Fruit fly (Drosophila melanogaster) whole organism, embryonic: Measurements from ENCODE around the gene fred.

Experiments used
- Aef1 ChIP-seq: fragments of 200-800 bp; sonication (Bioruptor generic); IDR thresholded peaks from 3 replicates; pipeline ENCODE4 v1.3.6; 2022; ENCODE audit warnings: missing biosample characterization, missing genetic modification characterization
- Bgb ChIP-seq: fragments of 200-800 bp; sonication (Bioruptor generic); IDR thresholded peaks from 2 replicates; pipeline ENCODE4 v1.3.6; 2022; ENCODE audit warnings: missing biosample characterization, missing genetic modification characterization; ENCODE audit not compliant: partially characterized antibody
- CG10543 ChIP-seq: fragments of 200-800 bp; sonication (Bioruptor generic); optimal IDR thresholded peaks from 3 replicates; lab custom pipeline; 2017; ENCODE audit warnings: missing biosample characterization, mild to moderate bottlenecking, missing genetic modification characterization, moderate library complexity
- CG11085 ChIP-seq: fragments of 200-800 bp; sonication (Bioruptor generic); IDR thresholded peaks from 2 replicates; pipeline ENCODE4 v1.3.6; 2022; ENCODE audit warnings: missing biosample characterization, missing genetic modification characterization
- CG15073 ChIP-seq: fragments of 200-800 bp; sonication (Bioruptor generic); optimal IDR thresholded peaks from 2 replicates; lab custom pipeline; 2016; ENCODE audit warnings: missing biosample characterization, missing genetic modification characterization
- CG1603 ChIP-seq: fragments of 200-800 bp; sonication (Bioruptor generic); optimal IDR thresholded peaks from 2 replicates; lab custom pipeline; 2019; ENCODE audit warnings: missing biosample characterization, mild to moderate bottlenecking, missing genetic modification characterization, moderate library complexity
- CG16815 ChIP-seq: fragments of 200-800 bp; sonication (Bioruptor generic); optimal IDR thresholded peaks from 3 replicates; lab custom pipeline; 2017; ENCODE audit warnings: missing biosample characterization, mild to moderate bottlenecking, missing genetic modification characterization
- CG17328 ChIP-seq: fragments of 200-800 bp; sonication (Bioruptor generic); IDR thresholded peaks from 2 replicates; pipeline ENCODE4 v1.3.6; 2022; ENCODE audit warnings: missing biosample characterization, missing genetic modification characterization
- CG18599 ChIP-seq: fragments of 200-800 bp; sonication (Bioruptor generic); optimal IDR thresholded peaks from 3 replicates; lab custom pipeline; 2017; ENCODE audit warnings: missing biosample characterization, missing genetic modification characterization, mild to moderate bottlenecking, moderate library complexity, missing genetic modification reagents
- CG2120 ChIP-seq: fragments of 200-800 bp; sonication (Bioruptor generic); optimal IDR thresholded peaks from 3 replicates; lab custom pipeline; 2016; ENCODE audit warnings: missing biosample characterization, missing genetic modification characterization
- CG2129 ChIP-seq: fragments of 200-800 bp; sonication (Bioruptor generic); IDR thresholded peaks from 2 replicates; pipeline ENCODE4 v1.3.6; 2022; ENCODE audit warnings: missing biosample characterization, missing genetic modification characterization; ENCODE audit not compliant: partially characterized antibody
- CG2712 ChIP-seq: fragments of 200-800 bp; optimal IDR thresholded peaks from 3 replicates; lab custom pipeline; 2019; ENCODE audit warnings: missing biosample characterization, mild to moderate bottlenecking, missing genetic modification characterization, moderate library complexity
- CG30431 ChIP-seq: fragments of 200-800 bp; sonication (Bioruptor generic); optimal IDR thresholded peaks from 2 replicates; lab custom pipeline; 2017; ENCODE audit warnings: missing biosample characterization, missing genetic modification characterization
- CG3407 ChIP-seq: fragments of 200-800 bp; sonication (Bioruptor generic); optimal IDR thresholded peaks from 2 replicates; lab custom pipeline; 2018; ENCODE audit warnings: missing biosample characterization, mild to moderate bottlenecking, missing genetic modification characterization
- CG4404 ChIP-seq: fragments of 200-800 bp; sonication (Bioruptor generic); IDR thresholded peaks from 2 replicates; pipeline ENCODE4 v1.3.6; 2022; ENCODE audit warnings: missing biosample characterization, missing genetic modification characterization
- CG4820 ChIP-seq: fragments of 200-800 bp; sonication (Bioruptor generic); optimal IDR thresholded peaks from 3 replicates; lab custom pipeline; 2016; ENCODE audit warnings: missing biosample characterization, missing genetic modification characterization
- CG6254 ChIP-seq: fragments of 200-800 bp; sonication (Bioruptor generic); optimal IDR thresholded peaks from 3 replicates; lab custom pipeline; 2017; ENCODE audit warnings: mild to moderate bottlenecking, missing biosample characterization, missing genetic modification reagents, missing genetic modification characterization
- CG7745 ChIP-seq: fragments of 200-800 bp; sonication (Bioruptor generic); optimal IDR thresholded peaks from 2 replicates; lab custom pipeline; 2018; ENCODE audit warnings: missing biosample characterization, mild to moderate bottlenecking, missing genetic modification characterization, moderate library complexity
- CG8388 ChIP-seq: fragments of 200-800 bp; sonication (Bioruptor generic); optimal IDR thresholded peaks from 2 replicates; lab custom pipeline; 2019; ENCODE audit warnings: missing biosample characterization, mild to moderate bottlenecking, missing genetic modification characterization, moderate library complexity
- CG9727 ChIP-seq: fragments of 200-800 bp; sonication (Bioruptor generic); optimal IDR thresholded peaks from 3 replicates; lab custom pipeline; 2017; ENCODE audit warnings: missing biosample characterization, mild to moderate bottlenecking, missing genetic modification characterization
- Chrac-16 ChIP-seq: fragments of 200-800 bp; sonication (Bioruptor generic); optimal IDR thresholded peaks from 3 replicates; lab custom pipeline; 2016; ENCODE audit warnings: missing biosample characterization, missing genetic modification characterization
- D19A ChIP-seq: fragments of 200-800 bp; optimal IDR thresholded peaks from 3 replicates; lab custom pipeline; 2019; ENCODE audit warnings: missing biosample characterization, mild to moderate bottlenecking, missing genetic modification characterization, moderate library complexity
- Dll ChIP-seq: fragments of 200-800 bp; sonication (Bioruptor generic); IDR thresholded peaks from 4 replicates; pipeline ENCODE4 v1.3.6; 2022; ENCODE audit warnings: missing biosample characterization, missing genetic modification characterization; ENCODE audit not compliant: partially characterized antibody
- E2f1 ChIP-seq: fragments of 200-800 bp; sonication (Bioruptor generic); IDR thresholded peaks from 2 replicates; pipeline ENCODE4 v1.3.6; 2022; ENCODE audit warnings: missing biosample characterization, missing genetic modification characterization
- Lim3 ChIP-seq: fragments of 200-800 bp; sonication (Bioruptor generic); IDR thresholded peaks from 2 replicates; pipeline ENCODE4 v1.3.6; 2022; ENCODE audit warnings: missing biosample characterization, missing genetic modification characterization
- Ravus ChIP-seq: fragments of 200-800 bp; sonication (Bioruptor generic); IDR thresholded peaks from 2 replicates; pipeline ENCODE4 v1.3.6; 2022; ENCODE audit warnings: missing biosample characterization, missing genetic modification characterization
- Sox102F ChIP-seq: fragments of 200-800 bp; sonication (Bioruptor generic); optimal IDR thresholded peaks from 2 replicates; lab custom pipeline; 2018; ENCODE audit warnings: missing biosample characterization, mild to moderate bottlenecking, missing genetic modification characterization, moderate library complexity
- Xbp1 ChIP-seq: fragments of 200-800 bp; sonication (Bioruptor generic); optimal IDR thresholded peaks from 3 replicates; lab custom pipeline; 2016; ENCODE audit warnings: missing biosample characterization, mild to moderate bottlenecking, missing genetic modification characterization
- ap ChIP-seq: fragments of 200-800 bp; sonication (Bioruptor generic); IDR thresholded peaks from 2 replicates; pipeline ENCODE4 v1.3.6; 2022; ENCODE audit warnings: missing biosample characterization, missing genetic modification characterization
- dmrt11E ChIP-seq: fragments of 200-800 bp; sonication (Bioruptor generic); optimal IDR thresholded peaks from 3 replicates; lab custom pipeline; 2018; ENCODE audit warnings: missing biosample characterization, mild to moderate bottlenecking, missing genetic modification characterization, moderate library complexity
- ems ChIP-seq: fragments of 200-800 bp; sonication (Bioruptor generic); optimal IDR thresholded peaks from 3 replicates; lab custom pipeline; 2016; ENCODE audit warnings: missing biosample characterization, missing genetic modification characterization
- eve ChIP-seq, 2 experiments: fragments of >200 bp; optimal IDR thresholded peaks; 2 replicates each; lab custom pipeline; 2017; ENCODE audit warnings: missing biosample characterization in 2 of 2, missing genetic modification characterization in 2 of 2
- gem ChIP-seq: fragments of 200-800 bp; sonication (Bioruptor generic); optimal IDR thresholded peaks from 2 replicates; lab custom pipeline; 2019; ENCODE audit warnings: missing biosample characterization, mild to moderate bottlenecking, missing genetic modification characterization, moderate library complexity
- gro ChIP-seq: fragments of 200-800 bp; sonication (Bioruptor generic); optimal IDR thresholded peaks from 2 replicates; lab custom pipeline; 2016; ENCODE audit warnings: missing biosample characterization, missing genetic modification characterization
- ken ChIP-seq: fragments of 200-800 bp; sonication (Bioruptor generic); IDR thresholded peaks from 3 replicates; pipeline ENCODE4 v1.3.6; 2022; ENCODE audit warnings: missing biosample characterization, missing genetic modification characterization
- lab ChIP-seq: fragments of 200-800 bp; sonication (Bioruptor generic); optimal IDR thresholded peaks from 3 replicates; lab custom pipeline; 2017; ENCODE audit warnings: missing biosample characterization, missing genetic modification characterization, mild to moderate bottlenecking, moderate library complexity, missing genetic modification reagents
- lola ChIP-seq, 3 experiments: fragments of >200 bp in 2 of 3; fragments of 200-800 bp in 1 of 3; sonication (Bioruptor generic) in 1 of 3; optimal IDR thresholded peaks; 2 replicates each; lab custom pipeline; 2017 to 2019; ENCODE audit warnings: missing biosample characterization in 3 of 3, missing genetic modification characterization in 3 of 3, mild to moderate bottlenecking in 1 of 3, moderate library complexity in 1 of 3
- phol ChIP-seq: fragments of 200-800 bp; sonication (Bioruptor generic); optimal IDR thresholded peaks from 3 replicates; lab custom pipeline; 2018; ENCODE audit warnings: missing biosample characterization, mild to moderate bottlenecking, missing genetic modification characterization, moderate library complexity
- prd ChIP-seq, 3 experiments: fragments of >200 bp in 2 of 3; fragments of 200-800 bp in 1 of 3; sonication (Bioruptor generic) in 1 of 3; optimal IDR thresholded peaks in 2 of 3; IDR thresholded peaks in 1 of 3; 2 replicates in 2 of 3; 3 replicates in 1 of 3; pipeline versions ENCODE4 v1.3.6 to Lab custom; 2017 to 2022; ENCODE audit warnings: missing biosample characterization in 1 of 3, missing genetic modification characterization in 1 of 3
- row ChIP-seq: fragments of 200-800 bp; sonication (Bioruptor generic); IDR thresholded peaks from 3 replicates; pipeline ENCODE4 v1.3.6; 2022; ENCODE audit warnings: missing biosample characterization, missing genetic modification characterization
- shn ChIP-seq: fragments of 200-800 bp; sonication (Bioruptor generic); optimal IDR thresholded peaks from 3 replicates; lab custom pipeline; 2016; ENCODE audit warnings: missing biosample characterization, missing genetic modification characterization
- sisA ChIP-seq: fragments of 200-800 bp; sonication (Bioruptor generic); IDR thresholded peaks from 2 replicates; pipeline ENCODE4 v1.3.6; 2022; ENCODE audit warnings: missing biosample characterization, missing genetic modification characterization
- slou ChIP-seq: fragments of 200-800 bp; sonication (Bioruptor generic); optimal IDR thresholded peaks from 3 replicates; lab custom pipeline; 2016; ENCODE audit warnings: missing biosample characterization, missing genetic modification characterization
- sqz ChIP-seq: fragments of 200-800 bp; sonication (Bioruptor generic); optimal IDR thresholded peaks from 3 replicates; lab custom pipeline; 2018; ENCODE audit warnings: missing biosample characterization, mild to moderate bottlenecking, missing genetic modification characterization
- tx ChIP-seq: fragments of 200-800 bp; sonication (Bioruptor generic); optimal IDR thresholded peaks from 2 replicates; lab custom pipeline; 2016; ENCODE audit warnings: missing biosample characterization, missing genetic modification characterization

The fred gene

dm6 chr2L:3853507-3854030 is 137.9 kb downstream of the fred start (continued):
- no peak for TF ChIP-seq CG15073 (GFP tag; lab: Kevin White, UChicago)
- no peak for TF ChIP-seq CG10543
- peak; percentile 35 for TF ChIP-seq CG2712
- TF ChIP-seq CG3407, result no peak
- TF ChIP-seq CG18599 (GFP tag; lab: Kevin White, UChicago), result no peak
- no peak for TF ChIP-seq prd (optimal IDR thresholded peaks at IDR 0.05; lab: Kevin White, UChicago)
- peak; percentile 71 for TF ChIP-seq prd (GFP tag; IDR thresholded peaks at IDR 0.05; lab: Robert Waterston, UW)
- no peak for TF ChIP-seq CG2120 (GFP tag; lab: Kevin White, UChicago)
- peak; percentile 8 for TF ChIP-seq CG6254 (GFP tag; lab: Kevin White, UChicago)
- TF ChIP-seq CG1603 (tag; lab: Kevin White, UChicago), result peak; percentile 22
- TF ChIP-seq CG4820 (GFP tag; lab: Kevin White, UChicago), result peak; percentile 19
- TF ChIP-seq CG16815 (GFP tag; lab: Kevin White, UChicago), result peak; percentile 2
- no peak for TF ChIP-seq ems
- no peak for TF ChIP-seq Aef1 (GFP tag; lab: Robert Waterston, UW)
- no peak for TF ChIP-seq tx (GFP tag; lab: Kevin White, UChicago)
- peak in 1 of 2 experiments; percentile 0 for TF ChIP-seq eve (GFP tag; optimal IDR thresholded peaks at IDR 0.05; lab: Kevin White, UChicago)
- no peak for TF ChIP-seq sqz (GFP tag; lab: Kevin White, UChicago)
- TF ChIP-seq Dll (GFP tag; lab: Robert Waterston, UW), result no peak
- TF ChIP-seq Sox102F (GFP tag; lab: Kevin White, UChicago), result peak; percentile 11
- peak; percentile 7; the same call in 1 of the 2 replicates for TF ChIP-seq E2f1
- no peak for TF ChIP-seq Lim3
- TF ChIP-seq Bgb (GFP tag; lab: Robert Waterston, UW), result no peak
- no peak for TF ChIP-seq CG11085 (GFP tag; lab: Robert Waterston, UW)
- TF ChIP-seq lola (GFP tag; optimal IDR thresholded peaks at IDR 0.05; lab: Kevin White, UChicago), result peak in 1 of 3 experiments; percentile 7
- no peak for TF ChIP-seq shn (GFP tag; lab: Kevin White, UChicago)
- TF ChIP-seq phol (tag; lab: Kevin White, UChicago), result peak; percentile 29
- no peak for TF ChIP-seq Ravus (GFP tag; lab: Robert Waterston, UW)
- TF ChIP-seq Chrac-16 (GFP tag; lab: Kevin White, UChicago), result no peak
- no peak for TF ChIP-seq ap (GFP tag; lab: Robert Waterston, UW)
- peak; percentile 23 for TF ChIP-seq Xbp1 (GFP tag; lab: Kevin White, UChicago)
- TF ChIP-seq gem (tag; lab: Kevin White, UChicago), result peak; percentile 32
- peak; percentile 67 for TF ChIP-seq dmrt11E (tag; lab: Kevin White, UChicago)
- peak; percentile 30 for TF ChIP-seq CG9727
- TF ChIP-seq lab (GFP tag; lab: Kevin White, UChicago), result no peak
- no peak for TF ChIP-seq CG7745 (tag; lab: Kevin White, UChicago)
- peak; percentile 0 for TF ChIP-seq D19A
- peak; percentile 48; the same call in 1 of the 2 replicates for TF ChIP-seq CG17328
- TF ChIP-seq CG30431 (GFP tag; lab: Kevin White, UChicago), result no peak
- TF ChIP-seq sisA (GFP tag; lab: Robert Waterston, UW), result peak; percentile 22; the same call in 1 of the 2 replicates
- TF ChIP-seq ken (GFP tag; lab: Robert Waterston, UW), result 0 out of 3 replicates have a peak, but pooled peaks have one; percentile 14
- peak; percentile 26 for TF ChIP-seq CG8388 (GFP tag; lab: Kevin White, UChicago)
- peak; percentile 45 for TF ChIP-seq CG4404
- no peak for TF ChIP-seq slou (GFP tag; lab: Kevin White, UChicago)
- TF ChIP-seq CG2129 (GFP tag; lab: Robert Waterston, UW), result no peak
- 0 out of 3 replicates have a peak, but pooled peaks have one; percentile 10 for TF ChIP-seq row (GFP tag; lab: Robert Waterston, UW)
- no peak for TF ChIP-seq gro (GFP tag; lab: Kevin White, UChicago)
